Worm (Caenorhabditis elegans): ENCODE results near the gene rpb-8.

rpb-8 gene

ce11 chrIII:4899728-4900127, 18.1 kb downstream of the rpb-8 start (continued):
- TF ChIP-seq ztf-4 (tag; optimal IDR thresholded peaks at IDR 0.05) (peak; percentile 99), nhr-77 (tag; optimal IDR thresholded peaks at IDR 0.05) (peak; percentile 89)

DNA sequence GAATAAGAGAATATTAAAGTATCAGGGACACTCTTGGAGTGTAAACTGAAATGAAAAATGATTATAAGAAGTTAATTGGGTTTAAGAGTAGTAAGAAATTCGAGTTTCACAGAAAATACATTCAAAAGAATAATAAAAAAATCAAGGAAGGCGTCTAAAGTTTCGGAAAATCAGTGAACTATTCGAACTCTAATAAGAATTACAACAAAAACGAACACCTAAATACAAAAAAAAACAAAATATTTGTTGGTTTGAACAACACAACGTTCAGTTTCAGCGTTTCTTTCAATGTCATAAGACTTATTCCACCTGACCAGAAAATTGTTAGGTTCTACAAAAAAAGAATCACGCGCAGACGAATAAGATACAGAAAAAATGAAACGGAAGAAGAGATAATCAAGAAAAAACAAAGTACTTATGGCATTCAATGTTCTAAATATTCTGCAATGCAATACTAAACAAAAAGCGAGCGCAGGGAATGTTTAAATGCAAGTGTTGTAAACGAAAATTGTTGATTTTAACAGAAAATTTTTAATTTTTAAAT, 18.7 kb downstream of the rpb-8 start, which contains the start of gene nhl-2:
Gene nhl-2, minus strand, starts transcription at position 51 of the 544 bp plus-strand sequence.
- no peak for TF ChIP-seq nhr-23 (tag; optimal IDR thresholded peaks at IDR 0.05)
- TF ChIP-seq mdl-1 (tag; optimal IDR thresholded peaks at IDR 0.05): no peak
- TF ChIP-seq ceh-82 (tag; optimal IDR thresholded peaks at IDR 0.05): no peak
- no peak for TF ChIP-seq dmd-4 (tag; optimal IDR thresholded peaks at IDR 0.05)
- TF ChIP-seq unc-55 (GFP tag; optimal IDR thresholded peaks at IDR 0.05): no peak

ce11 chrIII:4895313-4895712, 22.5 kb downstream of the rpb-8 start:
- TF ChIP-seq mbf-1 (tag; optimal IDR thresholded peaks at IDR 0.05): no peak
- no peak for TF ChIP-seq snpc-4 (tag; optimal IDR thresholded peaks at IDR 0.05)
- no peak for TF ChIP-seq unc-39 (tag; optimal IDR thresholded peaks at IDR 0.05)
- no peak for TF ChIP-seq nhr-10 (tag; optimal IDR thresholded peaks at IDR 0.05)
- no peak for TF ChIP-seq mdl-1 (tag; optimal IDR thresholded peaks at IDR 0.05)
- TF ChIP-seq sem-4 (tag; optimal IDR thresholded peaks at IDR 0.05): no peak
- no peak for TF ChIP-seq nhr-6 (tag; optimal IDR thresholded peaks at IDR 0.05)
- no peak for TF ChIP-seq nhr-129 (tag; optimal IDR thresholded peaks at IDR 0.05)
- TF ChIP-seq nhr-25 (tag; optimal IDR thresholded peaks at IDR 0.05): no peak

DNA sequence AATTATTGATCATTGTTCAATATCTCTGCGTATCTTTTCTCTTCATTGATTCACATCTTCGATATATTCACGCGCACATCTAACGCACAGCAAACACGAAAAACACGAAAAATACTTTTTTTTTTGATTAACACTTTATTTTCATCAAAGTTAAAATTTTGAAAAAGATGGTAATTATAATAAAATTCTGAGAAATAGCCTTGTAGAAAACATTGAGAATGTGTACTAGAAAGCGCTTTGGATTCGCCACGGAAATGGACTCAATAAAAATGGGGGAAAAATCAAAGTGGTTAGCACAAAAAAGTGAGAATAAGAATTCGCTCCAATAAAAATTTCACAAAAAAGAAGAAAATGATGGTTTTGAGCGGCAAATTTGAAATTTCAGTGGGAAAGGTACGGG, 24.3 kb downstream of the rpb-8 start, which contains the start of gene F26F4.6:
Gene F26F4.6, minus strand, starts transcription at position 101 of the 400 bp plus-strand sequence.
- TF ChIP-seq snpc-4 (tag; optimal IDR thresholded peaks at IDR 0.05): no peak
- no peak for TF ChIP-seq R02D3.7 (tag; optimal IDR thresholded peaks at IDR 0.05)
- no peak for TF ChIP-seq dmd-4 (tag; optimal IDR thresholded peaks at IDR 0.05)
- TF ChIP-seq sma-9 (GFP tag; optimal IDR thresholded peaks at IDR 0.05): no peak
- TF ChIP-seq sma-9 (tag; optimal IDR thresholded peaks at IDR 0.05): no peak
- TF ChIP-seq lin-13 (GFP tag; optimal IDR thresholded peaks at IDR 0.05): no peak
- TF ChIP-seq peb-1 (tag; optimal IDR thresholded peaks at IDR 0.05): no peak
- TF ChIP-seq lin-11 (tag; optimal IDR thresholded peaks at IDR 0.05): no peak
- no peak for TF ChIP-seq ama-1 (optimal IDR thresholded peaks at IDR 0.05)
- no peak for TF ChIP-seq nhr-129 (tag; optimal IDR thresholded peaks at IDR 0.05)
- TF ChIP-seq nhr-10 (tag; optimal IDR thresholded peaks at IDR 0.05): no peak
- no peak for TF ChIP-seq nhr-6 (tag; optimal IDR thresholded peaks at IDR 0.05)
- TF ChIP-seq sma-3 (GFP tag; optimal IDR thresholded peaks at IDR 0.05): no peak
- TF ChIP-seq nhr-237 (tag; optimal IDR thresholded peaks at IDR 0.05): no peak
- no peak for TF ChIP-seq alr-1 (tag; optimal IDR thresholded peaks at IDR 0.05)

ce11 chrIII:4890997-4891396, 26.8 kb downstream of the rpb-8 start, which contains the start of gene F26F4.5:
F26F4.5 (minus strand) TSS chrIII:4891252.
- TF ChIP-seq mab-5 (tag; optimal IDR thresholded peaks at IDR 0.05) (no peak), sma-9 (GFP tag; optimal IDR thresholded peaks at IDR 0.05) (no peak), sma-9 (tag; optimal IDR thresholded peaks at IDR 0.05) (no peak), nhr-21 (tag; optimal IDR thresholded peaks at IDR 0.05) (no peak), ZK546.5 (tag; optimal IDR thresholded peaks at IDR 0.05) (no peak), ceh-16 (tag; optimal IDR thresholded peaks at IDR 0.05) (no peak), unc-55 (GFP tag; optimal IDR thresholded peaks at IDR 0.05) (no peak), nhr-237 (tag; optimal IDR thresholded peaks at IDR 0.05) (no peak), nhr-12 (tag; optimal IDR thresholded peaks at IDR 0.05) (no peak)

DNA sequence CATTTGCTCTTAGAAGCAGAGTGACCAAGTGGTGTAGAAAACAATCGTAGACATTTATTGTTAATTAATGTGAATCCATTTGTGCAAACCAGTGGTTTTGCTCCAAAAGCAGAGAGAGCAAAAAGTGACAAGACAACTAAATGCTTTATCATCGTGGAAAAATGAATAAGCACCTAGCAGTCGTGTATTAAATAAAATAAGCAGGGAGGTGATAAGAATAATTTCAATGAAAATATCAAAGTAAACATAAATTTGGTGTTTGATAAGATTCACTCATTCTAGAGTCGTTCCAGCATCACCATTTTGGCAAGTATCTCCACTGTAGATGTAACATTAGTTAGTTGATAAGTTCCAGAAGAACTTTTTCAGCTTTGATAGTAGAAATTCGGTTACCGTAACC, 30.5 kb downstream of the rpb-8 start, which contains the start of gene clec-6:
Gene clec-6, minus strand, starts transcription at position 154 of the 400 bp plus-strand sequence.
- TF ChIP-seq fos-1 (tag; optimal IDR thresholded peaks at IDR 0.05) (peak; percentile 84), egl-27 (tag; optimal IDR thresholded peaks at IDR 0.05) (no peak)

- TF ChIP-seq crh-2 (tag; optimal IDR thresholded peaks at IDR 0.05) (no peak), fos-1 (tag; optimal IDR thresholded peaks at IDR 0.05) (peak; percentile 77)
These were observed 34.4 kb downstream of the rpb-8 start, which contains the start of gene clec-5 for ce11 chrIII:4883429-4883828. clec-5 (minus strand) TSS chrIII:4883606.
